Worm (Caenorhabditis elegans): ENCODE results near the gene dpy-20.

dpy-20 gene

ce11 chrIV:11692071-11692673 lies 8.5 kb downstream of the dpy-20 start (continued):
- no peak for TF ChIP-seq alr-1 (tag; optimal IDR thresholded peaks at IDR 0.05; ENCODE audit: borderline replicate concordance)
- peak; percentile 65 for TF ChIP-seq nhr-19 (GFP tag; conservative IDR thresholded peaks at IDR 0.05)
- TF ChIP-seq ama-1 (optimal IDR thresholded peaks at IDR 0.05) = no peak
- TF ChIP-seq nhr-90 (tag; optimal IDR thresholded peaks at IDR 0.05; ENCODE audit: poor library complexity) = peak; percentile 77
- peak; percentile 85 for TF ChIP-seq nhr-20 (tag; optimal IDR thresholded peaks at IDR 0.05)

- TF ChIP-seq zag-1 (tag; optimal IDR thresholded peaks at IDR 0.05) = no peak
- peak; percentile 59 for TF ChIP-seq nhr-85 (tag)
- TF ChIP-seq blmp-1 (tag; optimal IDR thresholded peaks at IDR 0.05) = peak; percentile 68
- TF ChIP-seq efl-1 (optimal IDR thresholded peaks at IDR 0.05) = no peak
- TF ChIP-seq efl-1 (GFP tag; optimal IDR thresholded peaks at IDR 0.05 in 1 of 2) = peak in 1 of 2 experiments; percentile 0
- no peak for TF ChIP-seq jun-1 (tag; optimal IDR thresholded peaks at IDR 0.05)
- peak; percentile 38 for TF ChIP-seq rnt-1 (tag; optimal IDR thresholded peaks at IDR 0.05)
These were observed 9.1 kb downstream of the dpy-20 start for ce11 chrIV:11691524-11691923.

ce11 chrIV:11690988-11691387 lies 9.7 kb downstream of the dpy-20 start, which contains the start of gene let-60:
Gene let-60, minus strand, starts transcription at chrIV:11691088.
- TF ChIP-seq nhr-19 (GFP tag; conservative IDR thresholded peaks at IDR 0.05) (no peak), nhr-11 (tag; optimal IDR thresholded peaks at IDR 0.05) (no peak), aha-1 (tag; optimal IDR thresholded peaks at IDR 0.05) (no peak), lin-39 (tag; optimal IDR thresholded peaks at IDR 0.05) (no peak), mep-1 (tag; optimal IDR thresholded peaks at IDR 0.05) (no peak), hpl-2 (GFP tag; optimal IDR thresholded peaks at IDR 0.05) (no peak), lin-35 (GFP tag; optimal IDR thresholded peaks at IDR 0.05) (no peak), nhr-84 (tag; optimal IDR thresholded peaks at IDR 0.05) (no peak), isw-1 (GFP tag; IDR thresholded peaks at IDR 0.05) (no peak), egl-27 (tag; optimal IDR thresholded peaks at IDR 0.05) (no peak), ceh-8 (GFP tag; optimal IDR thresholded peaks at IDR 0.05) (no peak)

ce11 chrIV:11688018-11688417 lies 12.6 kb downstream of the dpy-20 start, which contains the start of gene ZK792.5:
Gene ZK792.5, minus strand, starts transcription at chrIV:11688118.
- TF ChIP-seq fos-1 (tag; optimal IDR thresholded peaks at IDR 0.05) (no peak), egl-13 (tag; optimal IDR thresholded peaks at IDR 0.05) (no peak), sup-37 (GFP tag; optimal IDR thresholded peaks at IDR 0.05) (no peak), irx-1 (tag; optimal IDR thresholded peaks at IDR 0.05) (no peak), ets-5 (GFP tag; IDR thresholded peaks at IDR 0.05) (no peak), ceh-63 (GFP tag; optimal IDR thresholded peaks at IDR 0.05) (no peak), aha-1 (tag; optimal IDR thresholded peaks at IDR 0.05) (no peak), C04F5.9 (tag; optimal IDR thresholded peaks at IDR 0.05) (no peak), zag-1 (tag; optimal IDR thresholded peaks at IDR 0.05) (no peak), lin-14 (GFP tag; optimal IDR thresholded peaks at IDR 0.05) (no peak), nhr-71 (tag; optimal IDR thresholded peaks at IDR 0.05) (no peak)

- TF ChIP-seq nhr-84 (tag; optimal IDR thresholded peaks at IDR 0.05) (no peak), F16B12.6 (tag; optimal IDR thresholded peaks at IDR 0.05) (no peak), efl-3 (GFP tag; optimal IDR thresholded peaks at IDR 0.05) (no peak), nhr-237 (tag; optimal IDR thresholded peaks at IDR 0.05) (no peak), nhr-11 (tag; optimal IDR thresholded peaks at IDR 0.05) (no peak), nhr-85 (tag) (no peak), ceh-63 (GFP tag; optimal IDR thresholded peaks at IDR 0.05) (no peak), blmp-1 (tag; optimal IDR thresholded peaks at IDR 0.05) (no peak), dsc-1 (tag; optimal IDR thresholded peaks at IDR 0.05) (no peak), swsn-7 (tag; optimal IDR thresholded peaks at IDR 0.05) (no peak), fkh-8 (tag; optimal IDR thresholded peaks at IDR 0.05) (no peak), fos-1 (tag; optimal IDR thresholded peaks at IDR 0.05) (no peak), grh-1 (GFP tag; IDR thresholded peaks at IDR 0.05) (no peak), tbx-2 (tag; optimal IDR thresholded peaks at IDR 0.05) (no peak), mep-1 (tag; optimal IDR thresholded peaks at IDR 0.05) (no peak), zip-4 (GFP tag; optimal IDR thresholded peaks at IDR 0.05) (no peak)
These were observed 18.7 kb downstream of the dpy-20 start, which contains the start of gene ZK792.4 for ce11 chrIV:11681905-11682304. Gene ZK792.4, minus strand, starts transcription at chrIV:11682005.
